Fruit fly (Drosophila melanogaster): ENCODE data around the gene CG12204.

The CG12204 gene

DNA sequence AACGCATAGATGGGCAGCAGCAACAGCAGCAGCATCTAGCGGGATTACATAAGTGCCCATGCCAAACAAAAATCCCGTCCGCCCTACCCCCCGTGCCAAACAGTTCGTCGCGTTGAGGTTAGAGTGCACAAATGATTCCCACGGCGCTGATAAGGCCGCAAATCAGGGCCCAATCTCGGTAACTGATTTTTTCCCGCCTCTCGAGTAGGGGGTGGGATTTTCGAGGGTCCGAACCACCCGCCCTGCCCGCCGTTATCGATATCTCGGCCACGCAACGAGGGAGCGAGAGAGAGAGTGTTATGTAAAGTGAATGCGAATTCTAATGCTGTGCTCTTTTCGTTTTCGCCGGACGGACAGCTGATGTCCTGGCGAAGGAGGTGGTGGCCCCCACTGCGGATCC is 26.7 kb upstream of the CG12204 start:
- TF ChIP-seq Hnf4 (GFP tag; optimal IDR thresholded peaks at IDR 0.05) (no peak), ey (GFP tag; optimal IDR thresholded peaks at IDR 0.05) (no peak), Myc (optimal IDR thresholded peaks at IDR 0.05) (no peak), dmrt93B (GFP tag; optimal IDR thresholded peaks at IDR 0.05) (no peak), jim (GFP tag; optimal IDR thresholded peaks at IDR 0.05) (no peak), h (GFP tag; optimal IDR thresholded peaks at IDR 0.05) (no peak), dl (GFP tag; optimal IDR thresholded peaks at IDR 0.05; ENCODE audit: insufficient read depth in 1 of 2, partially characterized antibody in 2 of 2) (no peak), Hr78 (GFP tag; optimal IDR thresholded peaks at IDR 0.05) (no peak), foxo (GFP tag; optimal IDR thresholded peaks at IDR 0.05) (no peak), OdsH (GFP tag; optimal IDR thresholded peaks at IDR 0.05) (no peak), HLH106 (tag; optimal IDR thresholded peaks at IDR 0.05) (no peak), dsf (GFP tag; optimal IDR thresholded peaks at IDR 0.05; ENCODE audit: borderline replicate concordance) (no peak), usp (GFP tag; optimal IDR thresholded peaks at IDR 0.05) (no peak), Dfd (GFP tag; optimal IDR thresholded peaks at IDR 0.05) (no peak), Abd-B (GFP tag; optimal IDR thresholded peaks at IDR 0.05) (no peak), CrebA (GFP tag; optimal IDR thresholded peaks at IDR 0.05; ENCODE audit: borderline replicate concordance) (no peak), tai (GFP tag; optimal IDR thresholded peaks at IDR 0.05) (no peak), GATAd (GFP tag; optimal IDR thresholded peaks at IDR 0.05) (no peak), pan (optimal IDR thresholded peaks at IDR 0.05) (no peak)

DNA sequence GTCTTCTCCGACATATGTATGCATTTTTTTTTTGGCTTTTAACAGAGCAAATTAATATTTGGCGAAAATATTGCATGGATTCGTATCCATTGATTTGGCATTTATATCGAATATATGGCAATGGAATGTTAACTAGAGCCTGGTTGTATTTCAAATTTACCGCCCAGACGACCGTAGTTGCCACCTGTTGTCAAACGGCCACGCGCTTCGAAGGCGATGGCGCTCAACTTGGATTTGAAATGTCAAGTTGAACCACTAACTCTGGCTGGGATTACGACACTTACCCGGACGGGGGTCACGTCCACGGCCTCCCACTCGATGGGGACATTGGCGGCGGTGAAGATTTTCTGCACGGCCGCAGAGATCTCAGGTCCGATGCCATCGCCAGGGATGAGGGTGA is 26.2 kb upstream of the CG12204 start:
- TF ChIP-seq Hnf4 (GFP tag; optimal IDR thresholded peaks at IDR 0.05), result no peak
- no peak for TF ChIP-seq ey (GFP tag; optimal IDR thresholded peaks at IDR 0.05)
- TF ChIP-seq CG9705 (GFP tag; optimal IDR thresholded peaks at IDR 0.05), result no peak
- TF ChIP-seq brk (GFP tag; optimal IDR thresholded peaks at IDR 0.05), result no peak
- no peak for TF ChIP-seq Myc (optimal IDR thresholded peaks at IDR 0.05)
- no peak for TF ChIP-seq GATAd (GFP tag; optimal IDR thresholded peaks at IDR 0.05)
- no peak for TF ChIP-seq CG32264 (GFP tag; optimal IDR thresholded peaks at IDR 0.05)
- no peak for TF ChIP-seq Hr78 (GFP tag; optimal IDR thresholded peaks at IDR 0.05)
- TF ChIP-seq lola (GFP tag; optimal IDR thresholded peaks at IDR 0.05), result no peak
- no peak for TF ChIP-seq h (GFP tag; optimal IDR thresholded peaks at IDR 0.05)

DNA sequence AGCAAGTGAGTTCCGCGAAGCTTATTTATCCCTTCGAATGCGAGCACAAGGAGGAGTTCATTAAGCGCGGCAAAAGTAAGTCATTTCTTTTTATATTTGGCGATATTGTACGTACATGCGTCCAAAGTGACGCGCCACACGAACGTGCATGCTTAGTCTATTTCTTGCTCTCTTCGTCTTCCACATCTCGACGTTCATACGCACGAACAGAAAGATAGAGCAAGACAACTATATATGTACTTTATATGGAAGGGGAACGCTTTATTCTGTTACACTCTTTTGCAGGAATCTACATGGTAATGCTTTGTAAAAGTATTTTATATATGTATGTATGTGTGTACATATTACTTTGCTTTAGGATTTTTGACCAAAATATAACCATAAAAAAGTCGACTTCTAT is 16.0 kb upstream of the CG12204 start:
- TF ChIP-seq br (GFP tag; optimal IDR thresholded peaks at IDR 0.05), result no peak
- no peak for TF ChIP-seq dsf (GFP tag; optimal IDR thresholded peaks at IDR 0.05; ENCODE audit: borderline replicate concordance)
- no peak for TF ChIP-seq h (GFP tag; optimal IDR thresholded peaks at IDR 0.05)
- TF ChIP-seq CG9705 (GFP tag; optimal IDR thresholded peaks at IDR 0.05), result no peak
- TF ChIP-seq CrebA (GFP tag; optimal IDR thresholded peaks at IDR 0.05; ENCODE audit: borderline replicate concordance), result no peak

- TF ChIP-seq sv (GFP tag; optimal IDR thresholded peaks at IDR 0.05) (peak; percentile 22), Jra (GFP tag; optimal IDR thresholded peaks at IDR 0.05) (no peak), rgr (GFP tag; optimal IDR thresholded peaks at IDR 0.05) (peak; percentile 37), OdsH (GFP tag; optimal IDR thresholded peaks at IDR 0.05) (peak; percentile 4), CrebA (GFP tag; optimal IDR thresholded peaks at IDR 0.05; ENCODE audit: borderline replicate concordance) (no peak), br (GFP tag; optimal IDR thresholded peaks at IDR 0.05) (peak; percentile 12), Vsx2 (GFP tag; optimal IDR thresholded peaks at IDR 0.05; ENCODE audit: partially characterized antibody) (no peak), tai (GFP tag; optimal IDR thresholded peaks at IDR 0.05) (no peak), pan (optimal IDR thresholded peaks at IDR 0.05) (no peak), fru (GFP tag; optimal IDR thresholded peaks at IDR 0.05) (peak; percentile 46), jim (GFP tag; optimal IDR thresholded peaks at IDR 0.05) (no peak), brk (GFP tag; optimal IDR thresholded peaks at IDR 0.05) (no peak), Hr78 (GFP tag; optimal IDR thresholded peaks at IDR 0.05) (no peak), CG32264 (GFP tag; optimal IDR thresholded peaks at IDR 0.05) (no peak), dl (GFP tag; optimal IDR thresholded peaks at IDR 0.05; ENCODE audit: insufficient read depth in 1 of 2, partially characterized antibody in 2 of 2) (no peak), foxo (GFP tag; optimal IDR thresholded peaks at IDR 0.05) (peak in 1 of 2 experiments; percentile 51), usp (GFP tag; optimal IDR thresholded peaks at IDR 0.05) (no peak), Myc (optimal IDR thresholded peaks at IDR 0.05) (no peak), dmrt93B (GFP tag; optimal IDR thresholded peaks at IDR 0.05) (no peak), Mio (GFP tag; optimal IDR thresholded peaks at IDR 0.05) (no peak), sage (GFP tag; optimal IDR thresholded peaks at IDR 0.05) (no peak), Dfd (GFP tag; optimal IDR thresholded peaks at IDR 0.05) (no peak), Hr83 (GFP tag; optimal IDR thresholded peaks at IDR 0.05; ENCODE audit: poor library complexity, severe bottlenecking) (no peak), Sp1 (GFP tag; optimal IDR thresholded peaks at IDR 0.05) (no peak), dsf (GFP tag; optimal IDR thresholded peaks at IDR 0.05; ENCODE audit: borderline replicate concordance) (no peak), GATAd (GFP tag; optimal IDR thresholded peaks at IDR 0.05) (no peak), CG9705 (GFP tag; optimal IDR thresholded peaks at IDR 0.05) (no peak), N (GFP tag; optimal IDR thresholded peaks at IDR 0.05) (no peak), Rel (GFP tag; optimal IDR thresholded peaks at IDR 0.05) (no peak), Rel (tag; optimal IDR thresholded peaks at IDR 0.05) (peak; percentile 77), ey (GFP tag; optimal IDR thresholded peaks at IDR 0.05) (peak; percentile 29), psq (GFP tag; optimal IDR thresholded peaks at IDR 0.05) (peak; percentile 93), woc (GFP tag; optimal IDR thresholded peaks at IDR 0.05) (no peak), h (GFP tag; optimal IDR thresholded peaks at IDR 0.05) (peak; percentile 39), lola (GFP tag; optimal IDR thresholded peaks at IDR 0.05) (no peak), Abd-B (GFP tag; optimal IDR thresholded peaks at IDR 0.05) (no peak), HLH106 (tag; optimal IDR thresholded peaks at IDR 0.05) (no peak), Hnf4 (GFP tag; optimal IDR thresholded peaks at IDR 0.05) (no peak)
These were observed 11.4 kb upstream of the CG12204 start for dm6 chrX:19505334-19506185.
